Fruit fly (Drosophila melanogaster): Measurements from ENCODE around the gene Hf.

- no peak for TF ChIP-seq Mnt (GFP tag; optimal IDR thresholded peaks at IDR 0.05)
- no peak for TF ChIP-seq toe (GFP tag; optimal IDR thresholded peaks at IDR 0.05)
- TF ChIP-seq Clk (GFP tag; optimal IDR thresholded peaks at IDR 0.05), result no peak
- TF ChIP-seq cic (GFP tag; optimal IDR thresholded peaks at IDR 0.05), result no peak
- no peak for TF ChIP-seq ovo (GFP tag; optimal IDR thresholded peaks at IDR 0.05)
- no peak for TF ChIP-seq tj (GFP tag; optimal IDR thresholded peaks at IDR 0.05)
Measured at dm6 chr2L:19952221-19952620, 15.3 kb downstream of the Hf start.
